Fruit fly (Drosophila melanogaster) whole organism, embryonic: ENCODE results near the gene CG4645.

Experiments used
- Abd-B ChIP-seq: fragments of 200-800 bp; sonication (Bioruptor generic); optimal IDR thresholded peaks from 2 replicates; lab custom pipeline; 2018; ENCODE audit warnings: missing biosample characterization, mild to moderate bottlenecking, missing genetic modification characterization, moderate library complexity
- Atf-2 ChIP-seq: fragments of 200-800 bp; sonication (Bioruptor generic); optimal IDR thresholded peaks from 2 replicates; lab custom pipeline; 2016; ENCODE audit warnings: missing biosample characterization, missing genetic modification characterization
- B-H2 ChIP-seq: fragments of 200-800 bp; sonication (Bioruptor generic); optimal IDR thresholded peaks from 2 replicates; lab custom pipeline; 2018; ENCODE audit warnings: missing biosample characterization, mild to moderate bottlenecking, missing genetic modification characterization
- CG10565 ChIP-seq: fragments of 200-800 bp; sonication (Bioruptor generic); optimal IDR thresholded peaks from 3 replicates; lab custom pipeline; 2016; ENCODE audit warnings: missing biosample characterization, mild to moderate bottlenecking, missing genetic modification characterization
- CG12071 ChIP-seq: fragments of 200-800 bp; sonication (Bioruptor generic); optimal IDR thresholded peaks from 3 replicates; lab custom pipeline; 2018; ENCODE audit warnings: missing biosample characterization, mild to moderate bottlenecking, missing genetic modification characterization
- CG14667 ChIP-seq: fragments of 200-800 bp; sonication (Bioruptor generic); IDR thresholded peaks from 2 replicates; pipeline ENCODE4 v1.3.6; 2022; ENCODE audit warnings: missing biosample characterization, missing genetic modification characterization
- CG17359 ChIP-seq: fragments of 200-800 bp; sonication (Bioruptor generic); optimal IDR thresholded peaks from 3 replicates; lab custom pipeline; 2018; ENCODE audit warnings: missing biosample characterization, mild to moderate bottlenecking, missing genetic modification characterization, moderate library complexity
- CG17361 ChIP-seq: fragments of 200-800 bp; sonication (Bioruptor generic); IDR thresholded peaks from 3 replicates; pipeline ENCODE4 v1.3.6; 2022; ENCODE audit warnings: missing biosample characterization, missing genetic modification characterization
- CG18011 ChIP-seq: fragments of 200-800 bp; sonication (Bioruptor generic); optimal IDR thresholded peaks from 2 replicates; lab custom pipeline; 2017; ENCODE audit warnings: missing biosample characterization, missing genetic modification characterization, mild to moderate bottlenecking, moderate library complexity, missing genotype
- CG18619 ChIP-seq: fragments of 200-800 bp; sonication (Bioruptor generic); optimal IDR thresholded peaks from 3 replicates; lab custom pipeline; 2017; ENCODE audit warnings: missing biosample characterization, mild to moderate bottlenecking, missing genetic modification characterization
- CG31388 ChIP-seq: fragments of 200-800 bp; sonication (Bioruptor generic); optimal IDR thresholded peaks from 2 replicates; lab custom pipeline; 2016; ENCODE audit warnings: missing biosample characterization, missing genetic modification characterization
- CG34422 ChIP-seq: fragments of 200-800 bp; sonication (Bioruptor generic); IDR thresholded peaks from 3 replicates; pipeline ENCODE4 v1.3.6; 2022; ENCODE audit warnings: missing biosample characterization, missing genetic modification characterization
- CG3838 ChIP-seq: fragments of 200-800 bp; sonication (Bioruptor generic); optimal IDR thresholded peaks from 3 replicates; lab custom pipeline; 2016; ENCODE audit warnings: missing biosample characterization, missing genetic modification characterization
- CG3847 ChIP-seq: fragments of 200-800 bp; sonication (Bioruptor generic); IDR thresholded peaks from 2 replicates; pipeline ENCODE4 v1.3.6; 2022; ENCODE audit warnings: missing biosample characterization, missing genetic modification characterization
- CG4707 ChIP-seq: fragments of 200-800 bp; sonication (Bioruptor generic); optimal IDR thresholded peaks from 2 replicates; lab custom pipeline; 2018; ENCODE audit warnings: missing biosample characterization, mild to moderate bottlenecking, missing genetic modification characterization, moderate library complexity
- CG7271 ChIP-seq: fragments of 200-800 bp; sonication (Bioruptor generic); optimal IDR thresholded peaks from 2 replicates; lab custom pipeline; 2018; ENCODE audit warnings: missing biosample characterization, mild to moderate bottlenecking, missing genetic modification characterization, moderate library complexity
- CG7786 ChIP-seq: fragments of 200-800 bp; sonication (Bioruptor generic); optimal IDR thresholded peaks from 2 replicates; lab custom pipeline; 2016; ENCODE audit warnings: missing biosample characterization, missing genetic modification characterization
- CG7963 ChIP-seq: fragments of 200-800 bp; sonication (Bioruptor generic); IDR thresholded peaks from 3 replicates; pipeline ENCODE4 v1.3.6; 2022; ENCODE audit warnings: missing biosample characterization, missing genetic modification characterization; ENCODE audit not compliant: partially characterized antibody
- CG8944 ChIP-seq: fragments of 200-800 bp; sonication (Bioruptor generic); optimal IDR thresholded peaks from 3 replicates; lab custom pipeline; 2016; ENCODE audit warnings: missing biosample characterization, missing genetic modification characterization
- Dref ChIP-seq: fragments of 200-800 bp; sonication (Bioruptor generic); IDR thresholded peaks from 2 replicates; pipeline ENCODE4 v1.3.6; 2022; ENCODE audit warnings: missing biosample characterization, missing genetic modification characterization
- E2f1 ChIP-seq: fragments of 200-800 bp; sonication (Bioruptor generic); IDR thresholded peaks from 2 replicates; pipeline ENCODE4 v1.3.6; 2022; ENCODE audit warnings: missing biosample characterization, missing genetic modification characterization
- ERR ChIP-seq: fragments of 200-800 bp; sonication (Bioruptor generic); optimal IDR thresholded peaks from 2 replicates; lab custom pipeline; 2016; ENCODE audit warnings: missing biosample characterization, missing genetic modification characterization
- Elba2 ChIP-seq: fragments of 200-800 bp; sonication (Bioruptor generic); optimal IDR thresholded peaks from 3 replicates; lab custom pipeline; 2016; ENCODE audit warnings: missing biosample characterization, missing genetic modification characterization
- Ets97D ChIP-seq: fragments of 200-800 bp; sonication (Bioruptor generic); optimal IDR thresholded peaks from 3 replicates; lab custom pipeline; 2016; ENCODE audit warnings: missing biosample characterization, missing genetic modification characterization
- Gug ChIP-seq: fragments of 200-800 bp; sonication (Bioruptor generic); IDR thresholded peaks from 4 replicates; pipeline ENCODE4 v1.3.6; 2022; ENCODE audit warnings: missing biosample characterization, missing genetic modification characterization
- HHEX ChIP-seq: fragments of 200-800 bp; sonication (Bioruptor generic); optimal IDR thresholded peaks from 3 replicates; lab custom pipeline; 2017; ENCODE audit warnings: missing biosample characterization, mild to moderate bottlenecking, missing genetic modification characterization, missing genetic modification reagents
- HLHmδ ChIP-seq: fragments of 200-800 bp; sonication (Bioruptor generic); optimal IDR thresholded peaks from 2 replicates; lab custom pipeline; 2018; ENCODE audit warnings: missing biosample characterization, mild to moderate bottlenecking, missing genetic modification characterization, moderate library complexity
- MTF-1 ChIP-seq: fragments of 200-800 bp; sonication (Bioruptor generic); optimal IDR thresholded peaks from 2 replicates; lab custom pipeline; 2018; ENCODE audit warnings: missing biosample characterization, mild to moderate bottlenecking, missing genetic modification characterization, borderline replicate concordance
- NC2β ChIP-seq: fragments of 200-800 bp; sonication (Bioruptor generic); optimal IDR thresholded peaks from 2 replicates; lab custom pipeline; 2016; ENCODE audit warnings: missing biosample characterization, missing genetic modification characterization
- Nf-YC ChIP-seq: fragments of 200-800 bp; optimal IDR thresholded peaks from 3 replicates; lab custom pipeline; 2019; ENCODE audit warnings: missing biosample characterization, mild to moderate bottlenecking, missing genetic modification characterization, moderate library complexity
- Sox100B ChIP-seq: fragments of 200-800 bp; sonication (Bioruptor generic); optimal IDR thresholded peaks from 3 replicates; lab custom pipeline; 2018; ENCODE audit warnings: missing biosample characterization, mild to moderate bottlenecking, missing genetic modification characterization
- Xbp1 ChIP-seq: fragments of 200-800 bp; sonication (Bioruptor generic); optimal IDR thresholded peaks from 3 replicates; lab custom pipeline; 2016; ENCODE audit warnings: missing biosample characterization, mild to moderate bottlenecking, missing genetic modification characterization
- al ChIP-seq: fragments of 200-800 bp; sonication (Bioruptor generic); IDR thresholded peaks from 2 replicates; pipeline ENCODE4 v1.3.6; 2022; ENCODE audit warnings: missing biosample characterization, missing genetic modification characterization
- bab2 ChIP-seq: fragments of 200-800 bp; sonication (Bioruptor generic); optimal IDR thresholded peaks from 2 replicates; lab custom pipeline; 2016; ENCODE audit warnings: missing biosample characterization, missing genetic modification characterization
- br ChIP-seq: fragments of >200 bp; optimal IDR thresholded peaks from 2 replicates; lab custom pipeline; 2017
- ems ChIP-seq: fragments of 200-800 bp; sonication (Bioruptor generic); optimal IDR thresholded peaks from 3 replicates; lab custom pipeline; 2016; ENCODE audit warnings: missing biosample characterization, missing genetic modification characterization
- fru ChIP-seq: fragments of >200 bp; optimal IDR thresholded peaks from 2 replicates; lab custom pipeline; 2017
- gfzf ChIP-seq: fragments of 200-800 bp; sonication (Bioruptor generic); optimal IDR thresholded peaks from 2 replicates; lab custom pipeline; 2016; ENCODE audit warnings: missing biosample characterization, mild to moderate bottlenecking, missing genetic modification characterization, moderate library complexity
- grn ChIP-seq: fragments of 200-800 bp; sonication (Bioruptor generic); optimal IDR thresholded peaks from 3 replicates; lab custom pipeline; 2017; ENCODE audit warnings: missing biosample characterization, missing genetic modification characterization
- gsb ChIP-seq: fragments of 200-800 bp; sonication (Bioruptor generic); IDR thresholded peaks from 2 replicates; pipeline ENCODE4 v1.3.6; 2022; ENCODE audit warnings: missing biosample characterization, missing genetic modification characterization
- gt ChIP-seq: fragments of 200-800 bp; sonication (Bioruptor generic); IDR thresholded peaks from 2 replicates; pipeline ENCODE4 v1.3.6; 2022; ENCODE audit warnings: missing biosample characterization, missing genetic modification characterization
- hbn ChIP-seq: fragments of 200-800 bp; sonication (Bioruptor generic); IDR thresholded peaks from 2 replicates; pipeline ENCODE4 v1.3.6; 2022; ENCODE audit warnings: missing biosample characterization, missing genetic modification characterization; ENCODE audit not compliant: partially characterized antibody
- lov ChIP-seq, 2 experiments: fragments of 200-800 bp in 1 of 2; fragments of >200 bp in 1 of 2; sonication (Bioruptor generic) in 1 of 2; IDR thresholded peaks in 1 of 2; optimal IDR thresholded peaks in 1 of 2; 2 replicates in 1 of 2; 3 replicates in 1 of 2; pipeline versions ENCODE4 v1.3.6 to Lab custom; 2017 to 2022; ENCODE audit warnings: missing biosample characterization in 1 of 2, missing genetic modification characterization in 1 of 2
- mld ChIP-seq: fragments of 200-800 bp; sonication (Bioruptor generic); IDR thresholded peaks from 3 replicates; pipeline ENCODE4 v1.3.6; 2022; ENCODE audit warnings: missing biosample characterization, missing genetic modification characterization; ENCODE audit not compliant: partially characterized antibody
- org-1 ChIP-seq: fragments of 200-800 bp; sonication (Bioruptor generic); optimal IDR thresholded peaks from 2 replicates; lab custom pipeline; 2017; ENCODE audit warnings: missing biosample characterization, missing genetic modification characterization
- row ChIP-seq: fragments of 200-800 bp; sonication (Bioruptor generic); IDR thresholded peaks from 3 replicates; pipeline ENCODE4 v1.3.6; 2022; ENCODE audit warnings: missing biosample characterization, missing genetic modification characterization
- ssp ChIP-seq: fragments of 200-800 bp; sonication (Bioruptor generic); IDR thresholded peaks from 2 replicates; pipeline ENCODE4 v1.3.6; 2022; ENCODE audit warnings: missing biosample characterization, missing genetic modification characterization
- stwl ChIP-seq: fragments of 200-800 bp; sonication (Bioruptor generic); optimal IDR thresholded peaks from 3 replicates; lab custom pipeline; 2018; ENCODE audit warnings: missing biosample characterization, mild to moderate bottlenecking, missing genetic modification characterization, moderate library complexity
- tap ChIP-seq: fragments of 200-800 bp; optimal IDR thresholded peaks from 3 replicates; lab custom pipeline; 2019; ENCODE audit warnings: missing biosample characterization, mild to moderate bottlenecking, missing genetic modification characterization, moderate library complexity
- unc-4 ChIP-seq: fragments of 200-800 bp; sonication (Bioruptor generic); IDR thresholded peaks from 2 replicates; pipeline ENCODE4 v1.3.6; 2022; ENCODE audit warnings: missing biosample characterization, missing genetic modification characterization; ENCODE audit not compliant: partially characterized antibody
- unpg ChIP-seq: fragments of 200-800 bp; sonication (Bioruptor generic); optimal IDR thresholded peaks from 3 replicates; lab custom pipeline; 2018; ENCODE audit warnings: missing biosample characterization, mild to moderate bottlenecking, missing genetic modification characterization, moderate library complexity
- zen2 ChIP-seq: fragments of 200-800 bp; sonication (Bioruptor generic); IDR thresholded peaks from 3 replicates; pipeline ENCODE4 v1.3.6; 2022; ENCODE audit warnings: missing biosample characterization, missing genetic modification characterization; ENCODE audit not compliant: partially characterized antibody

CG4645 gene

dm6 chrX:12947670-12948069 lies 37.9 kb downstream of the CG4645 start (continued):
- no peak for TF ChIP-seq lov (optimal IDR thresholded peaks at IDR 0.05; lab: Kevin White, UChicago)
- TF ChIP-seq lov (GFP tag; IDR thresholded peaks at IDR 0.05; lab: Robert Waterston, UW), result no peak
- no peak for TF ChIP-seq hbn (GFP tag; lab: Robert Waterston, UW)
- no peak for TF ChIP-seq unpg (GFP tag; lab: Kevin White, UChicago)
- no peak for TF ChIP-seq CG10565 (GFP tag; lab: Kevin White, UChicago)
- TF ChIP-seq Dref, result no peak
- TF ChIP-seq B-H2, result no peak
- TF ChIP-seq NC2β (GFP tag; lab: Kevin White, UChicago), result no peak
- no peak for TF ChIP-seq CG18011 (GFP tag; lab: Kevin White, UChicago)
- peak; percentile 28 for TF ChIP-seq CG17359 (tag; lab: Kevin White, UChicago)
- TF ChIP-seq HHEX, result peak; percentile 49
- TF ChIP-seq MTF-1 (GFP tag; lab: Kevin White, UChicago), result peak; percentile 67
- no peak for TF ChIP-seq CG12071 (GFP tag; lab: Kevin White, UChicago)
- TF ChIP-seq row (GFP tag; lab: Robert Waterston, UW), result no peak
- TF ChIP-seq CG7271, result peak; percentile 91
- TF ChIP-seq CG18619 (GFP tag; lab: Kevin White, UChicago), result peak; percentile 30
- TF ChIP-seq Ets97D, result peak; percentile 96
- no peak for TF ChIP-seq CG3838 (GFP tag; lab: Kevin White, UChicago)
- TF ChIP-seq Abd-B (GFP tag; lab: Kevin White, UChicago), result no peak
- peak; percentile 40 for TF ChIP-seq Sox100B (GFP tag; lab: Kevin White, UChicago)
- no peak for TF ChIP-seq org-1
- TF ChIP-seq CG7786 (GFP tag; lab: Kevin White, UChicago), result no peak
- no peak for TF ChIP-seq br (lab: Kevin White, UChicago)
- peak; percentile 62 for TF ChIP-seq stwl
- TF ChIP-seq mld (GFP tag; lab: Robert Waterston, UW), result no peak
- no peak for TF ChIP-seq zen2 (GFP tag; lab: Robert Waterston, UW)
- no peak for TF ChIP-seq al (GFP tag; lab: Robert Waterston, UW)
- TF ChIP-seq Xbp1, result no peak
- TF ChIP-seq CG17361, result no peak
- TF ChIP-seq Elba2 (GFP tag; lab: Kevin White, UChicago), result no peak
- TF ChIP-seq HLHmδ, result peak; percentile 47
- no peak for TF ChIP-seq Gug (GFP tag; lab: Robert Waterston, UW)
- TF ChIP-seq ems, result no peak
- no peak for TF ChIP-seq CG8944 (GFP tag; lab: Kevin White, UChicago)
- no peak for TF ChIP-seq CG14667 (GFP tag; lab: Robert Waterston, UW)
- no peak for TF ChIP-seq gfzf (GFP tag; lab: Kevin White, UChicago)
- no peak for TF ChIP-seq CG7963
- no peak for TF ChIP-seq gsb (GFP tag; lab: Robert Waterston, UW)
- no peak for TF ChIP-seq Nf-YC (tag; lab: Kevin White, UChicago)
- no peak for TF ChIP-seq CG34422 (GFP tag; lab: Robert Waterston, UW)
- TF ChIP-seq grn (GFP tag; lab: Kevin White, UChicago), result no peak
- no peak for TF ChIP-seq ssp (GFP tag; lab: Robert Waterston, UW)
- no peak for TF ChIP-seq ERR (GFP tag; lab: Kevin White, UChicago)
- TF ChIP-seq E2f1 (GFP tag; lab: Robert Waterston, UW), result no peak
- no peak for TF ChIP-seq CG31388 (GFP tag; lab: Kevin White, UChicago)
- TF ChIP-seq fru (lab: Kevin White, UChicago), result no peak
- no peak for TF ChIP-seq tap
- TF ChIP-seq Atf-2 (GFP tag; lab: Kevin White, UChicago), result no peak
- no peak for TF ChIP-seq gt (GFP tag; lab: Robert Waterston, UW)
- no peak for TF ChIP-seq unc-4 (GFP tag; lab: Robert Waterston, UW)
- no peak for TF ChIP-seq bab2 (GFP tag; lab: Kevin White, UChicago)
- TF ChIP-seq CG3847 (GFP tag; lab: Robert Waterston, UW), result no peak
- peak; percentile 43 for TF ChIP-seq CG4707 (GFP tag; lab: Kevin White, UChicago)
